Fruit fly (Drosophila melanogaster): ENCODE data around the gene Dbct.

Dbct gene

dm6 chrX:15066374-15067057 lies 19.4 kb upstream of the Dbct start, which contains the start of the genes opm and dob (continued):
- TF ChIP-seq CG13123 (GFP tag; optimal IDR thresholded peaks at IDR 0.05): no peak
- no peak for TF ChIP-seq Six4 (GFP tag; optimal IDR thresholded peaks at IDR 0.05)
- no peak for TF ChIP-seq CG9609 (GFP tag; optimal IDR thresholded peaks at IDR 0.05)
- TF ChIP-seq Sry-δ (GFP tag; optimal IDR thresholded peaks at IDR 0.05): peak; percentile 17
- peak; percentile 68 for TF ChIP-seq phol (tag; optimal IDR thresholded peaks at IDR 0.05)
- no peak for TF ChIP-seq sd (tag; optimal IDR thresholded peaks at IDR 0.05)
- no peak for TF ChIP-seq CG14667 (GFP tag; IDR thresholded peaks at IDR 0.05)
- no peak for TF ChIP-seq TFAM (GFP tag; optimal IDR thresholded peaks at IDR 0.05)
- TF ChIP-seq CG2116 (GFP tag; optimal IDR thresholded peaks at IDR 0.05): peak; percentile 42
- no peak for TF ChIP-seq az2 (GFP tag; optimal IDR thresholded peaks at IDR 0.05)
- TF ChIP-seq Rfx (GFP tag; IDR thresholded peaks at IDR 0.05): 0 out of 2 replicates have a peak, but pooled peaks have one; percentile 7
- no peak for TF ChIP-seq CG1024 (GFP tag; IDR thresholded peaks at IDR 0.05)
- peak; percentile 79 for TF ChIP-seq Dp (GFP tag; optimal IDR thresholded peaks at IDR 0.05)
- no peak for TF ChIP-seq shn (GFP tag; optimal IDR thresholded peaks at IDR 0.05)
- no peak for TF ChIP-seq CG31365 (tag; optimal IDR thresholded peaks at IDR 0.05)
- peak; percentile 75 for TF ChIP-seq CG10267 (tag; optimal IDR thresholded peaks at IDR 0.05)
- TF ChIP-seq MESR4 (GFP tag; optimal IDR thresholded peaks at IDR 0.05): no peak
- no peak for TF ChIP-seq kni (GFP tag; optimal IDR thresholded peaks at IDR 0.05)
- TF ChIP-seq ara (GFP tag; IDR thresholded peaks at IDR 0.05): no peak
- TF ChIP-seq gfzf (GFP tag; optimal IDR thresholded peaks at IDR 0.05): peak; percentile 73
- no peak for TF ChIP-seq CG7271 (tag; optimal IDR thresholded peaks at IDR 0.05)
- TF ChIP-seq Myb (GFP tag; optimal IDR thresholded peaks at IDR 0.05): peak; percentile 89
- no peak for TF ChIP-seq Usf (GFP tag; optimal IDR thresholded peaks at IDR 0.05)
- TF ChIP-seq CG2202 (tag; optimal IDR thresholded peaks at IDR 0.05): no peak
- no peak for TF ChIP-seq CG2875 (GFP tag; optimal IDR thresholded peaks at IDR 0.05)
- TF ChIP-seq Nf-YC (tag; optimal IDR thresholded peaks at IDR 0.05): peak; percentile 46
- TF ChIP-seq CG3847 (GFP tag; IDR thresholded peaks at IDR 0.05): 0 out of 2 replicates have a peak, but pooled peaks have one; percentile 23
- TF ChIP-seq CG11093 (GFP tag; IDR thresholded peaks at IDR 0.05): no peak
- TF ChIP-seq fd3F (GFP tag; optimal IDR thresholded peaks at IDR 0.05): no peak
- no peak for TF ChIP-seq CG43689 (GFP tag; IDR thresholded peaks at IDR 0.05)
- no peak for TF ChIP-seq org-1 (GFP tag; optimal IDR thresholded peaks at IDR 0.05)
- TF ChIP-seq Elba2 (GFP tag; optimal IDR thresholded peaks at IDR 0.05): no peak
- no peak for TF ChIP-seq cg (GFP tag; optimal IDR thresholded peaks at IDR 0.05)
- no peak for TF ChIP-seq C15 (GFP tag; IDR thresholded peaks at IDR 0.05)
- TF ChIP-seq fd102C (GFP tag; optimal IDR thresholded peaks at IDR 0.05): no peak
- no peak for TF ChIP-seq CG6689 (GFP tag; IDR thresholded peaks at IDR 0.05)
- TF ChIP-seq CG9876 (GFP tag; optimal IDR thresholded peaks at IDR 0.05): no peak
- no peak for TF ChIP-seq Dip3 (GFP tag; optimal IDR thresholded peaks at IDR 0.05)
- peak; percentile 24 for TF ChIP-seq Dek (tag; optimal IDR thresholded peaks at IDR 0.05)
- TF ChIP-seq CG10209 (GFP tag; optimal IDR thresholded peaks at IDR 0.05): no peak
- TF ChIP-seq Abd-B (GFP tag; optimal IDR thresholded peaks at IDR 0.05): peak; percentile 50
- peak; percentile 30 for TF ChIP-seq CG17385 (GFP tag; optimal IDR thresholded peaks at IDR 0.05)
- TF ChIP-seq cas (GFP tag; IDR thresholded peaks at IDR 0.05): no peak
- TF ChIP-seq CG10366 (GFP tag; IDR thresholded peaks at IDR 0.05): no peak
- no peak for TF ChIP-seq CkIIα-i1 (GFP tag; IDR thresholded peaks at IDR 0.05)
- TF ChIP-seq Doc3 (GFP tag; IDR thresholded peaks at IDR 0.05; ENCODE audit: partially characterized antibody): no peak
- TF ChIP-seq dm (GFP tag; optimal IDR thresholded peaks at IDR 0.05): no peak
- no peak for TF ChIP-seq zf30C (GFP tag; optimal IDR thresholded peaks at IDR 0.05)
- TF ChIP-seq CG17912 (GFP tag; optimal IDR thresholded peaks at IDR 0.05): no peak
- no peak for TF ChIP-seq luna (GFP tag; optimal IDR thresholded peaks at IDR 0.05)
- TF ChIP-seq Optix (GFP tag; IDR thresholded peaks at IDR 0.05): no peak

Measured in whole organism, embryonic.